Worm (Caenorhabditis elegans): Measurements from ENCODE around the gene F19H6.5.

- TF ChIP-seq lin-13 (GFP tag; optimal IDR thresholded peaks at IDR 0.05), result peak; percentile 96
- TF ChIP-seq lin-1 (GFP tag; IDR thresholded peaks at IDR 0.05), result peak; percentile 92
Measured at ce11 chrX:12362951-12363486, 1.7 kb downstream of the F19H6.5 start.
